Fruit fly (Drosophila melanogaster) whole organism, wandering third instar larva: ENCODE measurements around the gene kraken.

Experiments used
- Abd-B ChIP-seq: fragments of >200 bp; optimal IDR thresholded peaks from 2 replicates; lab custom pipeline; 2017; ENCODE audit warnings: missing biosample characterization, missing genetic modification characterization
- CG32264 ChIP-seq: fragments of 200-800 bp; sonication (Bioruptor generic); optimal IDR thresholded peaks from 2 replicates; lab custom pipeline; 2016; ENCODE audit warnings: missing biosample characterization, missing genetic modification characterization
- CG9705 ChIP-seq: fragments of 200-800 bp; sonication (Bioruptor generic); optimal IDR thresholded peaks from 2 replicates; lab custom pipeline; 2018; ENCODE audit warnings: missing biosample characterization, mild to moderate bottlenecking, missing genetic modification characterization
- Dfd ChIP-seq: fragments of >200 bp; optimal IDR thresholded peaks from 2 replicates; lab custom pipeline; 2017; ENCODE audit warnings: missing biosample characterization, missing genetic modification characterization
- Dif ChIP-seq: fragments of 200-275, 200-300 bp; sonication (Bioruptor generic); optimal IDR thresholded peaks from 2 replicates; lab custom pipeline; 2018; ENCODE audit warnings: missing biosample characterization, missing genetic modification characterization; ENCODE audit not compliant: partially characterized antibody
- GATAd ChIP-seq: sonication (Bioruptor generic); optimal IDR thresholded peaks from 2 replicates; lab custom pipeline; 2016; ENCODE audit warnings: missing biosample characterization, missing genetic modification characterization
- HLH106 ChIP-seq: fragments of 200-800 bp; optimal IDR thresholded peaks from 3 replicates; lab custom pipeline; 2019; ENCODE audit warnings: missing biosample characterization, mild to moderate bottlenecking, missing genetic modification characterization, moderate library complexity
- Hnf4 ChIP-seq: fragments of 200-800 bp; sonication (Bioruptor generic); optimal IDR thresholded peaks from 2 replicates; lab custom pipeline; 2016; ENCODE audit warnings: missing biosample characterization, mild to moderate bottlenecking, missing genetic modification characterization
- Hr78 ChIP-seq: fragments of >200 bp; optimal IDR thresholded peaks from 2 replicates; lab custom pipeline; 2017; ENCODE audit warnings: missing biosample characterization, missing genetic modification characterization
- Hr83 ChIP-seq: fragments of 200-300 bp; sonication (Bioruptor generic); optimal IDR thresholded peaks from 2 replicates; lab custom pipeline; 2016; ENCODE audit warnings: missing biosample characterization, mild to moderate bottlenecking, missing genetic modification characterization, moderate library complexity; ENCODE audit not compliant: poor library complexity, severe bottlenecking
- Jra ChIP-seq: sonication (Bioruptor generic); optimal IDR thresholded peaks from 2 replicates; lab custom pipeline; 2016; ENCODE audit warnings: missing biosample characterization, missing genetic modification characterization
- Myc ChIP-seq: fragments of >200 bp; optimal IDR thresholded peaks from 2 replicates; lab custom pipeline; 2017
- N ChIP-seq: fragments of >200 bp; optimal IDR thresholded peaks from 2 replicates; lab custom pipeline; 2018; ENCODE audit warnings: missing biosample characterization, missing external identifiers, missing genetic modification characterization
- OdsH ChIP-seq: fragments of 200-800 bp; sonication (Bioruptor generic); optimal IDR thresholded peaks from 2 replicates; lab custom pipeline; 2016; ENCODE audit warnings: missing biosample characterization, mild to moderate bottlenecking, missing genetic modification characterization
- Sp1 ChIP-seq: fragments of 200-800 bp; sonication (Bioruptor generic); optimal IDR thresholded peaks from 3 replicates; lab custom pipeline; 2019; ENCODE audit warnings: missing biosample characterization, mild to moderate bottlenecking, missing genetic modification characterization, moderate library complexity
- br ChIP-seq: fragments of 200-800 bp; sonication (Bioruptor generic); optimal IDR thresholded peaks from 2 replicates; lab custom pipeline; 2016; ENCODE audit warnings: missing biosample characterization, missing genetic modification characterization
- brk ChIP-seq: fragments of 200-800 bp; sonication (Bioruptor generic); optimal IDR thresholded peaks from 2 replicates; lab custom pipeline; 2016; ENCODE audit warnings: missing biosample characterization, mild to moderate bottlenecking, missing genetic modification characterization
- dl ChIP-seq, 2 experiments: fragments of 175-275, 200-275 bp in 1 of 2; fragments of 200-275 bp in 1 of 2; sonication (Bioruptor generic); optimal IDR thresholded peaks; lab custom pipeline; 2018; ENCODE audit warnings: mild to moderate bottlenecking in 2 of 2, missing biosample characterization in 2 of 2, missing genetic modification characterization in 2 of 2, moderate library complexity in 2 of 2; ENCODE audit not compliant: partially characterized antibody in 2 of 2, insufficient read depth in 1 of 2
- dmrt93B ChIP-seq: fragments of 200-800 bp; sonication (Bioruptor generic); optimal IDR thresholded peaks from 2 replicates; lab custom pipeline; 2018; ENCODE audit warnings: missing biosample characterization, mild to moderate bottlenecking, missing genetic modification characterization
- dsf ChIP-seq: sonication (Bioruptor generic); optimal IDR thresholded peaks from 2 replicates; lab custom pipeline; 2016; ENCODE audit warnings: missing biosample characterization, missing genetic modification characterization, borderline replicate concordance
- ey ChIP-seq: fragments of 200-800 bp; sonication (Bioruptor generic); optimal IDR thresholded peaks from 2 replicates; lab custom pipeline; 2016; ENCODE audit warnings: missing biosample characterization, missing genetic modification characterization
- foxo ChIP-seq, 2 experiments: fragments of 200-800 bp; sonication (Bioruptor generic); optimal IDR thresholded peaks; 2 replicates in 1 of 2; 3 replicates in 1 of 2; lab custom pipeline; 2016 to 2017; ENCODE audit warnings: missing biosample characterization in 2 of 2, missing genetic modification characterization in 2 of 2
- fru ChIP-seq: fragments of 200-800 bp; sonication (Bioruptor generic); optimal IDR thresholded peaks from 3 replicates; lab custom pipeline; 2016; ENCODE audit warnings: missing biosample characterization, mild to moderate bottlenecking, missing genetic modification characterization
- h ChIP-seq: fragments of 200-800 bp; sonication (Bioruptor generic); optimal IDR thresholded peaks from 3 replicates; lab custom pipeline; 2016; ENCODE audit warnings: missing biosample characterization, mild to moderate bottlenecking, missing genetic modification characterization
- lola ChIP-seq: fragments of >200 bp; optimal IDR thresholded peaks from 2 replicates; lab custom pipeline; 2017; ENCODE audit warnings: missing biosample characterization, missing genetic modification characterization
- pan ChIP-seq: fragments of >200 bp; optimal IDR thresholded peaks from 2 replicates; lab custom pipeline; 2017
- psq ChIP-seq: fragments of 200-800 bp; sonication (Bioruptor generic); optimal IDR thresholded peaks from 3 replicates; lab custom pipeline; 2017; ENCODE audit warnings: missing biosample characterization, mild to moderate bottlenecking, missing genetic modification characterization, moderate library complexity
- rgr ChIP-seq: fragments of 200-800 bp; sonication (Bioruptor generic); optimal IDR thresholded peaks from 3 replicates; lab custom pipeline; 2016; ENCODE audit warnings: missing biosample characterization, mild to moderate bottlenecking, missing genetic modification characterization
- sage ChIP-seq: fragments of 200-800 bp; sonication (Bioruptor generic); optimal IDR thresholded peaks from 2 replicates; lab custom pipeline; 2016; ENCODE audit warnings: missing biosample characterization, mild to moderate bottlenecking, missing genetic modification characterization
- sv ChIP-seq: fragments of 200-800 bp; sonication (Bioruptor generic); optimal IDR thresholded peaks from 3 replicates; lab custom pipeline; 2016; ENCODE audit warnings: missing biosample characterization, missing genetic modification characterization
- tai ChIP-seq: sonication (Bioruptor generic); optimal IDR thresholded peaks from 2 replicates; lab custom pipeline; 2016; ENCODE audit warnings: missing biosample characterization, missing genetic modification characterization
- usp ChIP-seq: fragments of >200 bp; optimal IDR thresholded peaks from 2 replicates; lab custom pipeline; 2017; ENCODE audit warnings: missing biosample characterization, missing genetic modification characterization
- woc ChIP-seq: sonication (Bioruptor generic); optimal IDR thresholded peaks from 2 replicates; lab custom pipeline; 2016; ENCODE audit warnings: missing biosample characterization, mild to moderate bottlenecking, missing genetic modification characterization

The kraken gene

DNA sequence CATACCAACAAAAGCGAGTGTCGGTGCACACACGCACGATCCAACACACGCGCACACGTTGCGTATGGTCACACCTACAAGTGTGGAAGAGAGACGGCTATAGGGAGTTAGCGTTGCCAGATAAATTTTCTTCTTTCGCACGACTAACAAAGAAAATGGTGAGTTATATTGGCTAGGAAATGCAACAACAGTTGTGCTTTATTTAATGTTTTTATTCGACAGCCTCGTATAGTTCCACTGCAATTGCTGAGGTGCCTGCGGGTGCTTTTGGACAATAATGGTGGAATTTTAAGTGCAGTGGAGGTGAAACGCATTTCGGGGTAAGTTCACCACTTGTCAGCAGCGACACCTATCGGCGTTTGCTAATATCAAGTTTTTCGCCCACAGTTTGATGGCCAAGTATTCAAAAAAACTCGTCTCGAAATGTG is 18.9 kb downstream of the kraken start:
- TF ChIP-seq sv (GFP tag; lab: Kevin White, UChicago) (no peak), CG9705 (GFP tag; lab: Kevin White, UChicago) (no peak), Abd-B (GFP tag; lab: Kevin White, UChicago) (no peak), CG32264 (GFP tag; lab: Kevin White, UChicago) (no peak), OdsH (peak; percentile 3), brk (GFP tag; lab: Kevin White, UChicago) (no peak), Hr78 (GFP tag; lab: Kevin White, UChicago) (no peak), tai (GFP tag; lab: Kevin White, UChicago) (no peak), br (GFP tag; lab: Kevin White, UChicago) (no peak), Dfd (GFP tag; lab: Kevin White, UChicago) (no peak), woc (GFP tag; lab: Kevin White, UChicago) (no peak), GATAd (GFP tag; lab: Kevin White, UChicago) (peak; percentile 15), rgr (GFP tag; lab: Kevin White, UChicago) (peak; percentile 31), foxo (GFP tag; optimal IDR thresholded peaks at IDR 0.05; lab: Kevin White, UChicago) (no peak), Hnf4 (GFP tag; lab: Kevin White, UChicago) (no peak), usp (GFP tag; lab: Kevin White, UChicago) (no peak), ey (GFP tag; lab: Kevin White, UChicago) (no peak), psq (GFP tag; lab: Kevin White, UChicago) (no peak), dl (GFP tag; optimal IDR thresholded peaks at IDR 0.05; lab: Kevin White, UChicago; ENCODE audit: insufficient read depth in 1 of 2, partially characterized antibody in 2 of 2) (no peak), pan (lab: Kevin White, UChicago) (no peak), Myc (lab: Kevin White, UChicago) (peak; percentile 80), Hr83 (GFP tag; lab: Kevin White, UChicago) (peak; percentile 55), dsf (GFP tag; lab: Kevin White, UChicago) (no peak), Jra (peak; percentile 26), fru (GFP tag; lab: Kevin White, UChicago) (no peak), HLH106 (tag; lab: Kevin White, UChicago) (peak; percentile 13), lola (GFP tag; lab: Kevin White, UChicago) (no peak), Sp1 (GFP tag; lab: Kevin White, UChicago) (no peak), Dif (GFP tag; lab: Kevin White, UChicago) (peak; percentile 29), dmrt93B (GFP tag; lab: Kevin White, UChicago) (no peak), h (GFP tag; lab: Kevin White, UChicago) (peak; percentile 34), N (GFP tag; lab: Kevin White, UChicago) (no peak)

DNA sequence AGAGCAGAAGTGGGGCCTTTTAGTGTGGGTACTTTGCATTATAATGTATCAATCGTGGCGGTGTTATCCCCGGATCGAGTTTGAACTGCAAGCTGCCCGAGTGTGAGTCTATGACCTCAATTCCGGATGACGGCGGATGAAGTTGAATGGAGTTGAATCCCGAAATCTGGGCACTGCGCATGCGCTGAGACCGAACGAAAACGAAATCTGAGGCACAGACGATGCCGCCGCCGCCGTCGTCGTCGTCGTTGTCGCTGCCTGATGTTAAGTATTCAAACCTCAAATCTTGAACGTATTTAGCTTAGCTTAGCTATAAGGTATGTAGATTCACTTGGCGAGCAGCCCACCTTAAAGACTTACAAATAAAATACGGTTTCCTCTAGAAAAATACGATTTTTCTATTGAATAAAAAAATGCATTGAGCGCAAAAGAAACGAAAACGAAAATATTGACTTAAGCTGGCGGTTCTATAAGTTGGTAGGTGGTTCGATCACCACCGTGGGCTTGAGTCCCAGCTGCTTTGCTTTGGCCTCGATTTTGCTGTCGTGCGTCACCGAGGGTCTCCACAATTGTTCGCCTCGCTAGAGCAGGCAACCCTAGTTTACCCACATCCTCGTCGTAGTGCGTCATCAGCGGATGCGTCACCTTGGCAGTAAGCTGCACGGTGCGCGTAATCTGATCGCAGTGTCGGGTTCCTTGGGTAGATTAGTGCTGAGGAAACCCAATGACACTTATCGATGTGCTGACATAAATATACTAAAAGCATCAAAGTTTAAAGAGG is 21.3 kb downstream of the kraken start:
- TF ChIP-seq Dif (GFP tag; lab: Kevin White, UChicago) (peak; percentile 45), dsf (GFP tag; lab: Kevin White, UChicago) (no peak)

DNA sequence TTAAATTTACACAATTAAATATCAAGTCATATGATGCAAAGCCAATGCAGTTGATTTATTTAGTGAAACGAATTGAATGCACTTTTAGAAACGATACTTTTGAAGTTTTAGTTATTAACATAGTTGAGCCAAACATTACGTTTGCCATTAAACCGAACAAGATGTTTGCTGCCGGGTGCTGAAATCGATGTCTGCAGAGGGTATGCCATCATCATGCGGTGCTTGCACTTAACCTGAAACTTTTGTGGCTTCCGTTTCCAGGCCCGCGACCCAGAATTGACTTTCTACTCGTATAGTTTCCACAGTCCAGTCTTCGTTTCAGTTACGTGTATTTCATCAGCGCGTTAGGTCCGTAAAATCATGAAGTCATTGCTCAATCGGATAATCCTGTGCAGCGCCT is 24.4 kb downstream of the kraken start, which contains the start of gene ninaA:
Gene ninaA, plus strand, starts transcription at position 301 of the 400 bp plus-strand sequence.
- no peak for TF ChIP-seq foxo (GFP tag; optimal IDR thresholded peaks at IDR 0.05; lab: Kevin White, UChicago)

DNA sequence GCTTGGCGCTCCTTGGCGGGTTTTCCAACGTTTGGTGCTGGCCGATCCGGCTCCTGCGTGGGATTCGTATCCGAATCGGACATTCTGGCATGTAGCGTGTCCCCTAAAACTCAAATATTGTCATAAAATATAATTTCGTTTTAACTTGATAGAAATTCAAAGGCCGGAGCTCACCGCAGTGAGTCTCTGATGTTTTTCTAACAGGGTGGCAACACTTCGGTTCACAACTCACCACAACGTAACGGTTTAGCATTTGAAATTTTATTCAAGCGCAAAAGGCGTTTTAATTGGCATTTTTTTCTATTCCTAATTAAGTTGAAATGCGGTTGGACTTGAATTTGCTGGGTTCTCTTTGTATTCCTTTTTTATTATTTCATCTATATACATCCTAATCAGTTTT is 32.4 kb downstream of the kraken start, which contains the start of gene CG15824:
Gene CG15824, minus strand, starts transcription at position 172 of the 400 bp plus-strand sequence.
- TF ChIP-seq h (GFP tag; lab: Kevin White, UChicago) = no peak
- peak; percentile 33 for TF ChIP-seq Myc (lab: Kevin White, UChicago)
- TF ChIP-seq Hr78 (GFP tag; lab: Kevin White, UChicago) = no peak
- TF ChIP-seq sv (GFP tag; lab: Kevin White, UChicago) = no peak
- TF ChIP-seq Hnf4 (GFP tag; lab: Kevin White, UChicago) = no peak
- TF ChIP-seq sage (GFP tag; lab: Kevin White, UChicago) = no peak
- no peak for TF ChIP-seq Hr83 (GFP tag; lab: Kevin White, UChicago)
- no peak for TF ChIP-seq HLH106 (tag; lab: Kevin White, UChicago)
